Fruit fly (Drosophila melanogaster) whole organism, embryonic: ENCODE data around the gene CG11741.

Experiments used
- Bdp1 ChIP-seq: fragments of 200-800 bp; sonication (Bioruptor generic); optimal IDR thresholded peaks from 3 replicates; lab custom pipeline; 2016; ENCODE audit warnings: missing biosample characterization, missing genetic modification characterization
- CG10147 ChIP-seq: fragments of 200-800 bp; sonication (Bioruptor generic); optimal IDR thresholded peaks from 2 replicates; lab custom pipeline; 2019; ENCODE audit warnings: missing biosample characterization, mild to moderate bottlenecking, missing genetic modification characterization, moderate library complexity
- CG11504 ChIP-seq: fragments of 200-800 bp; sonication (Bioruptor generic); optimal IDR thresholded peaks from 3 replicates; lab custom pipeline; 2019; ENCODE audit warnings: missing biosample characterization, mild to moderate bottlenecking, missing genetic modification characterization, moderate library complexity
- CG11723 ChIP-seq: fragments of 200-800 bp; sonication (Bioruptor generic); optimal IDR thresholded peaks from 2 replicates; lab custom pipeline; 2017; ENCODE audit warnings: missing biosample characterization, mild to moderate bottlenecking, missing genetic modification characterization
- CG12236 ChIP-seq: fragments of 200-800 bp; sonication (Bioruptor generic); optimal IDR thresholded peaks from 2 replicates; lab custom pipeline; 2016; ENCODE audit warnings: missing biosample characterization, missing genetic modification characterization
- CG15269 ChIP-seq: fragments of 200-800 bp; sonication (Bioruptor generic); optimal IDR thresholded peaks from 2 replicates; lab custom pipeline; 2018; ENCODE audit warnings: missing biosample characterization, mild to moderate bottlenecking, missing genetic modification characterization, moderate library complexity
- CG15514 ChIP-seq: fragments of 200-800 bp; sonication (Bioruptor generic); optimal IDR thresholded peaks from 3 replicates; lab custom pipeline; 2017; ENCODE audit warnings: missing biosample characterization, missing genetic modification characterization, mild to moderate bottlenecking, moderate library complexity, missing genetic modification reagents
- CG1647 ChIP-seq: fragments of 200-800 bp; sonication (Bioruptor generic); optimal IDR thresholded peaks from 3 replicates; lab custom pipeline; 2016; ENCODE audit warnings: missing biosample characterization, missing genetic modification characterization
- CG17385 ChIP-seq: fragments of 200-800 bp; sonication (Bioruptor generic); optimal IDR thresholded peaks from 3 replicates; lab custom pipeline; 2018; ENCODE audit warnings: missing biosample characterization, mild to moderate bottlenecking, missing genetic modification characterization
- CG17802 ChIP-seq: fragments of 200-800 bp; sonication (Bioruptor generic); optimal IDR thresholded peaks from 2 replicates; lab custom pipeline; 2018; ENCODE audit warnings: missing biosample characterization, mild to moderate bottlenecking, missing genetic modification characterization, moderate library complexity
- CG18599 ChIP-seq: fragments of 200-800 bp; sonication (Bioruptor generic); optimal IDR thresholded peaks from 3 replicates; lab custom pipeline; 2017; ENCODE audit warnings: missing biosample characterization, missing genetic modification characterization, mild to moderate bottlenecking, moderate library complexity, missing genetic modification reagents
- CG2120 ChIP-seq: fragments of 200-800 bp; sonication (Bioruptor generic); optimal IDR thresholded peaks from 3 replicates; lab custom pipeline; 2016; ENCODE audit warnings: missing biosample characterization, missing genetic modification characterization
- CG2875 ChIP-seq: fragments of 200-800 bp; sonication (Bioruptor generic); optimal IDR thresholded peaks from 2 replicates; lab custom pipeline; 2017; ENCODE audit warnings: missing biosample characterization, mild to moderate bottlenecking, missing genetic modification characterization, missing genetic modification reagents
- CG30020 ChIP-seq: fragments of 200-800 bp; optimal IDR thresholded peaks from 2 replicates; lab custom pipeline; 2019; ENCODE audit warnings: missing biosample characterization, mild to moderate bottlenecking, missing genetic modification characterization, moderate library complexity
- CG30403 ChIP-seq: fragments of 200-800 bp; sonication (Bioruptor generic); optimal IDR thresholded peaks from 3 replicates; lab custom pipeline; 2016; ENCODE audit warnings: missing biosample characterization, missing genetic modification characterization
- CG32772 ChIP-seq: fragments of 200-800 bp; sonication (Bioruptor generic); IDR thresholded peaks from 2 replicates; pipeline ENCODE4 v1.3.6; 2022; ENCODE audit warnings: missing biosample characterization, missing genetic modification characterization
- CG7839 ChIP-seq: fragments of 200-800 bp; sonication (Bioruptor generic); optimal IDR thresholded peaks from 3 replicates; lab custom pipeline; 2018; ENCODE audit warnings: missing biosample characterization, mild to moderate bottlenecking, missing genetic modification characterization, moderate library complexity
- CG9817 ChIP-seq: fragments of 200-800 bp; sonication (Bioruptor generic); optimal IDR thresholded peaks from 2 replicates; lab custom pipeline; 2018; ENCODE audit warnings: missing biosample characterization, mild to moderate bottlenecking, missing genetic modification characterization, moderate library complexity
- Dip3 ChIP-seq: fragments of 200-800 bp; sonication (Bioruptor generic); optimal IDR thresholded peaks from 3 replicates; lab custom pipeline; 2016; ENCODE audit warnings: missing biosample characterization, missing genetic modification characterization
- Ets65A ChIP-seq: fragments of 200-800 bp; sonication (Bioruptor generic); peaks from one replicate; lab custom pipeline; 2016; ENCODE audit warnings: missing biosample characterization, missing genetic modification characterization
- Gug ChIP-seq: fragments of 200-800 bp; sonication (Bioruptor generic); IDR thresholded peaks from 4 replicates; pipeline ENCODE4 v1.3.6; 2022; ENCODE audit warnings: missing biosample characterization, missing genetic modification characterization
- H15 ChIP-seq: fragments of 200-800 bp; sonication (Bioruptor generic); IDR thresholded peaks from 3 replicates; pipeline ENCODE4 v1.3.6; 2022; ENCODE audit warnings: missing biosample characterization, missing genetic modification characterization
- Hr3 ChIP-seq: fragments of 200-800 bp; sonication (Bioruptor generic); optimal IDR thresholded peaks from 3 replicates; lab custom pipeline; 2016; ENCODE audit warnings: missing biosample characterization, missing genetic modification characterization
- Med ChIP-seq: fragments of 200-800 bp; sonication (Bioruptor generic); peaks from one replicate; lab custom pipeline; 2016; ENCODE audit warnings: missing biosample characterization, missing genetic modification characterization, mild to moderate bottlenecking, inconsistent platforms, moderate library complexity
- Meics ChIP-seq: fragments of 200-800 bp; sonication (Bioruptor generic); optimal IDR thresholded peaks from 2 replicates; lab custom pipeline; 2017; ENCODE audit warnings: missing biosample characterization, mild to moderate bottlenecking, missing genetic modification characterization
- Sox102F ChIP-seq: fragments of 200-800 bp; sonication (Bioruptor generic); optimal IDR thresholded peaks from 2 replicates; lab custom pipeline; 2018; ENCODE audit warnings: missing biosample characterization, mild to moderate bottlenecking, missing genetic modification characterization, moderate library complexity
- Stat92E ChIP-seq, 3 experiments: fragments of >200 bp in 2 of 3; fragments of 200-800 bp in 1 of 3; sonication (Bioruptor generic) in 1 of 3; optimal IDR thresholded peaks; 2 replicates each; lab custom pipeline; 2017 to 2019; ENCODE audit warnings: missing biosample characterization in 3 of 3, missing genetic modification characterization in 3 of 3, mild to moderate bottlenecking in 1 of 3, moderate library complexity in 1 of 3
- Tbp ChIP-seq: fragments of >200 bp; optimal IDR thresholded peaks from 2 replicates; lab custom pipeline; 2018; ENCODE audit warnings: missing biosample characterization, missing genetic modification characterization
- aop ChIP-seq: fragments of 200-800 bp; sonication (Bioruptor generic); IDR thresholded peaks from 2 replicates; pipeline ENCODE4 v1.3.6; 2022; ENCODE audit warnings: missing biosample characterization, missing genetic modification characterization
- dmrt11E ChIP-seq: fragments of 200-800 bp; sonication (Bioruptor generic); optimal IDR thresholded peaks from 3 replicates; lab custom pipeline; 2018; ENCODE audit warnings: missing biosample characterization, mild to moderate bottlenecking, missing genetic modification characterization, moderate library complexity
- dmrt99B ChIP-seq: fragments of 200-800 bp; sonication (Bioruptor generic); optimal IDR thresholded peaks from 2 replicates; lab custom pipeline; 2018; ENCODE audit warnings: missing biosample characterization, mild to moderate bottlenecking, missing genetic modification characterization, moderate library complexity
- dpn ChIP-seq, 2 experiments: fragments of 200-800 bp; sonication (Bioruptor generic); optimal IDR thresholded peaks; 3 replicates each; lab custom pipeline; 2016; ENCODE audit warnings: missing biosample characterization in 2 of 2, missing genetic modification characterization in 2 of 2
- dysf ChIP-seq: fragments of 200-800 bp; sonication (Bioruptor generic); IDR thresholded peaks from 3 replicates; pipeline ENCODE4 v1.3.6; 2022; ENCODE audit warnings: missing biosample characterization, missing genetic modification characterization
- esg ChIP-seq: fragments of 200-800 bp; sonication (Bioruptor generic); conservative IDR thresholded peaks from 2 replicates; pipeline ENCODE4 v1.3.6; 2022; ENCODE audit warnings: missing biosample characterization, missing genetic modification characterization
- fd64A ChIP-seq: fragments of 200-800 bp; sonication (Bioruptor generic); optimal IDR thresholded peaks from 3 replicates; lab custom pipeline; 2018; ENCODE audit warnings: missing biosample characterization, mild to moderate bottlenecking, missing genetic modification characterization
- grn ChIP-seq: fragments of 200-800 bp; sonication (Bioruptor generic); optimal IDR thresholded peaks from 3 replicates; lab custom pipeline; 2017; ENCODE audit warnings: missing biosample characterization, missing genetic modification characterization
- gt ChIP-seq: fragments of 200-800 bp; sonication (Bioruptor generic); IDR thresholded peaks from 2 replicates; pipeline ENCODE4 v1.3.6; 2022; ENCODE audit warnings: missing biosample characterization, missing genetic modification characterization
- ind ChIP-seq: fragments of 200-800 bp; sonication (Bioruptor generic); optimal IDR thresholded peaks from 3 replicates; lab custom pipeline; 2016; ENCODE audit warnings: missing biosample characterization, missing genetic modification characterization
- inv ChIP-seq: fragments of 200-800 bp; sonication (Bioruptor generic); IDR thresholded peaks from 2 replicates; pipeline ENCODE4 v1.3.6; 2022; ENCODE audit warnings: missing biosample characterization, missing genetic modification characterization; ENCODE audit not compliant: partially characterized antibody
- lab ChIP-seq: fragments of 200-800 bp; sonication (Bioruptor generic); optimal IDR thresholded peaks from 3 replicates; lab custom pipeline; 2017; ENCODE audit warnings: missing biosample characterization, missing genetic modification characterization, mild to moderate bottlenecking, moderate library complexity, missing genetic modification reagents
- mam ChIP-seq: fragments of 200-800 bp; sonication (Bioruptor generic); optimal IDR thresholded peaks from 3 replicates; lab custom pipeline; 2016; ENCODE audit warnings: missing biosample characterization, missing genetic modification characterization
- nom ChIP-seq: fragments of 200-800 bp; sonication (Bioruptor generic); optimal IDR thresholded peaks from 2 replicates; lab custom pipeline; 2017; ENCODE audit warnings: missing biosample characterization, missing genetic modification characterization, mild to moderate bottlenecking, moderate library complexity, missing genetic modification reagents
- prd ChIP-seq, 3 experiments: fragments of >200 bp in 2 of 3; fragments of 200-800 bp in 1 of 3; sonication (Bioruptor generic) in 1 of 3; optimal IDR thresholded peaks in 2 of 3; IDR thresholded peaks in 1 of 3; 2 replicates in 2 of 3; 3 replicates in 1 of 3; pipeline versions ENCODE4 v1.3.6 to Lab custom; 2017 to 2022; ENCODE audit warnings: missing biosample characterization in 1 of 3, missing genetic modification characterization in 1 of 3
- row ChIP-seq: fragments of 200-800 bp; sonication (Bioruptor generic); IDR thresholded peaks from 3 replicates; pipeline ENCODE4 v1.3.6; 2022; ENCODE audit warnings: missing biosample characterization, missing genetic modification characterization
- scrt ChIP-seq: fragments of 200-800 bp; sonication (Bioruptor generic); optimal IDR thresholded peaks from 2 replicates; lab custom pipeline; 2018; ENCODE audit warnings: missing biosample characterization, mild to moderate bottlenecking, missing genetic modification characterization, moderate library complexity
- slbo ChIP-seq: fragments of 200-800 bp; sonication (Bioruptor generic); IDR thresholded peaks from 2 replicates; pipeline ENCODE4 v1.3.6; 2022; ENCODE audit warnings: missing biosample characterization, missing genetic modification characterization
- trem ChIP-seq: fragments of 200-800 bp; optimal IDR thresholded peaks from 3 replicates; lab custom pipeline; 2019; ENCODE audit warnings: missing biosample characterization, mild to moderate bottlenecking, missing genetic modification characterization, moderate library complexity
- trh ChIP-seq: fragments of 200-800 bp; sonication (Bioruptor generic); optimal IDR thresholded peaks from 2 replicates; lab custom pipeline; 2016; ENCODE audit warnings: missing biosample characterization, missing genetic modification characterization

Gene CG11741

DNA sequence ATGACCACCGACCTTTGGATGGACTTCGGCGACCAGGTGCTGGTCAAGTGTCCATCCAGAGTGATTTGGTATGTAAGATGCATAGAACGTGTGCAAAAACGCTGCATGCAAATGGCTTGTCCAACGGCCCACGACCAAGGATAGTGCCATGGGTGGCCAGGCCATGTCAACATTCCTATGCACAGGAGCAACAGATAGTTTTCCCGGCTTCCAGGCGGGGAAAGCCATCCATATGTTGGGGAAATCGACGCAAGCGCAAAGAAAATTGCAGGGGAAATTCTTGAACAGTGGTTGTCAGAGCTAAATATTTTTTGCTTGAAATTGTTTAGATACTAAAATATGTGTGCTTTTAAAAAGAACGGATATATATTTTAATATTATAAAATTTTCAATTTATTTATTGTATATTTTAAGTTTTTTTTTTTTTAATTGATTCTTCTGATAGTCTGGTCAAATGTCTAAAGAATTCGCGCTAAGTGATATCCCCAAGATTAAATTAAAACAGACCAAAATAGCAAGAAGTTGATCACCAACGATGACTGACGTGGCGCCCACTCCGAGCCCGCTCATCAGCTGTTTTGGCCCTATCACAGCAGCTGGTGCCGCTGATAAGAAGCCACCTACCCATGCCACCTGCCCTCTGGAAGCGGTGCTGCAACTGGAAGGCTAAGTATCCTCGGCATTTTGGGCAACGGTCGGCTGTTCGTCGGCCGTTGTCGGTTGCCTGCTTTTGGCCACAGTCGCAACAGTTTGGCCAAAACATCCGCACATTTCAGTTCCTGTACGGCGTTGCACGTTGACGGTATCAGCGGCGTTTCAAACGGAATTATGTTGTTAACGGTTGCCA, 49.0 kb upstream of the CG11741 start, which contains the start of gene 5-HT2B (continued):
- TF ChIP-seq Gug (GFP tag; lab: Robert Waterston, UW) (no peak), CG15514 (GFP tag; lab: Kevin White, UChicago) (no peak), slbo (GFP tag; lab: Robert Waterston, UW) (peak; percentile 50), CG11723 (no peak), CG17385 (GFP tag; lab: Kevin White, UChicago) (peak; percentile 37), trh (GFP tag; lab: Kevin White, UChicago) (no peak), CG2120 (GFP tag; lab: Kevin White, UChicago) (peak; percentile 49), inv (GFP tag; lab: Robert Waterston, UW) (no peak), dpn (GFP tag; optimal IDR thresholded peaks at IDR 0.05; lab: Kevin White, UChicago) (peak in 1 of 2 experiments; percentile 36), CG11504 (tag; lab: Kevin White, UChicago) (peak; percentile 53), Bdp1 (GFP tag; lab: Kevin White, UChicago) (no peak), fd64A (GFP tag; lab: Kevin White, UChicago) (no peak), Hr3 (GFP tag; lab: Kevin White, UChicago) (peak; percentile 14), grn (GFP tag; lab: Kevin White, UChicago) (no peak), Dip3 (GFP tag; lab: Kevin White, UChicago) (no peak), mam (GFP tag; lab: Kevin White, UChicago) (peak; percentile 5), CG9817 (tag; lab: Kevin White, UChicago) (peak; percentile 27), dmrt11E (tag; lab: Kevin White, UChicago) (no peak), CG15269 (tag; lab: Kevin White, UChicago) (peak; percentile 51), Sox102F (GFP tag; lab: Kevin White, UChicago) (peak; percentile 27), CG7839 (peak; percentile 61), Ets65A (peak; percentile 55), CG10147 (GFP tag; lab: Kevin White, UChicago) (peak; percentile 23), CG12236 (GFP tag; lab: Kevin White, UChicago) (no peak), Tbp (GFP tag; lab: Kevin White, UChicago) (no peak), CG30403 (GFP tag; lab: Kevin White, UChicago) (peak; percentile 28), lab (GFP tag; lab: Kevin White, UChicago) (peak; percentile 63), dmrt99B (tag; lab: Kevin White, UChicago) (peak; percentile 39), CG2875 (GFP tag; lab: Kevin White, UChicago) (no peak), gt (no peak), Med (GFP tag; lab: Kevin White, UChicago) (peak; percentile 43), CG32772 (GFP tag; lab: Robert Waterston, UW) (no peak), Stat92E (GFP tag; optimal IDR thresholded peaks at IDR 0.05; lab: Kevin White, UChicago) (no peak), CG30020 (tag; lab: Kevin White, UChicago) (no peak), CG1647 (no peak), CG18599 (GFP tag; lab: Kevin White, UChicago) (peak; percentile 86), dysf (GFP tag; lab: Robert Waterston, UW) (peak; percentile 27; the same call in 1 of the 3 replicates), CG17802 (tag; lab: Kevin White, UChicago) (no peak), prd (optimal IDR thresholded peaks at IDR 0.05; lab: Kevin White, UChicago) (no peak), prd (GFP tag; IDR thresholded peaks at IDR 0.05; lab: Robert Waterston, UW) (0 out of 3 replicates have a peak, but pooled peaks have one; percentile 5), aop (GFP tag; lab: Robert Waterston, UW) (no peak), esg (peak; percentile 37; the same call in 1 of the 2 replicates), ind (GFP tag; lab: Kevin White, UChicago) (peak; percentile 15), scrt (peak; percentile 91), row (GFP tag; lab: Robert Waterston, UW) (peak; percentile 30; the same call in 1 of the 3 replicates), trem (tag; lab: Kevin White, UChicago) (no peak), Meics (peak; percentile 65), nom (GFP tag; lab: Kevin White, UChicago) (no peak), H15 (GFP tag; lab: Robert Waterston, UW) (no peak)
